Worm (Caenorhabditis elegans): ENCODE results near the gene F07B10.4.
"Not testable (repeated sequence)": the region's sequence is repeated elsewhere in the genome, so short reads cannot be mapped to it uniquely, and the experiment has no call there.

DNA sequence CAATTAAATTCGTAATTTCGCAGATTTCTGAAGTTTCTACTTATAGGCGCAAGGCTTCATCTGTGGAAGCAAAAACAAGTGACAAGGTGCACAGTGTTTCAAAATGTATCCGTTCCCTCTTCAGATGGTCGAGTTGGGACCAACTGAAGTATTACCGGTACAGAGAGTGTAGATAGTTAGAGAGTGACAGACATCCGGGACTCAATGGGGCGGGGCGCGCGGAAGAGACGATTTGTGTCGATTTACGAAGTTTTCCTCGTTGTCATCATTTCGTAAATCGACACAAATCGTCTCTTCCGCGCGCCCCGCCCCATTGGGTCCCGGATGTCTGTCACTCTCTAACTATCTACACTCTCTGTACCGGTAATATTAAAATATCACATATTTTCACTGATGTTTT, 23.2 kb upstream of the F07B10.4 start, which contains the start of gene C03E10.3:
- TF ChIP-seq him-1, dao-5 (tag; optimal IDR thresholded peaks at IDR 0.05): not testable (repeated sequence)
